Fruit fly (Drosophila melanogaster): ENCODE results near the gene CG13658.

dm6 chr3R:25285173-25285572 lies 2.1 kb upstream of the CG13658 start, which contains the start of gene CG31104:
- TF ChIP-seq CG16779 (tag; optimal IDR thresholded peaks at IDR 0.05), result no peak
- no peak for TF ChIP-seq Gug (GFP tag; IDR thresholded peaks at IDR 0.05)
- TF ChIP-seq CG6163 (GFP tag; IDR thresholded peaks at IDR 0.05), result no peak
- no peak for TF ChIP-seq eg (GFP tag; IDR thresholded peaks at IDR 0.05)
- no peak for TF ChIP-seq Met (GFP tag; optimal IDR thresholded peaks at IDR 0.05)
- TF ChIP-seq CG8119 (GFP tag; IDR thresholded peaks at IDR 0.05), result no peak
- TF ChIP-seq CG11902 (GFP tag; optimal IDR thresholded peaks at IDR 0.05), result no peak
- TF ChIP-seq Ets96B (tag; optimal IDR thresholded peaks at IDR 0.05), result no peak
- TF ChIP-seq OdsH (GFP tag; optimal IDR thresholded peaks at IDR 0.05), result no peak
- TF ChIP-seq achi (GFP tag; optimal IDR thresholded peaks at IDR 0.05), result no peak
- TF ChIP-seq CG10631 (GFP tag; optimal IDR thresholded peaks at IDR 0.05), result no peak
- no peak for TF ChIP-seq Lpt (GFP tag; optimal IDR thresholded peaks at IDR 0.05)
- TF ChIP-seq Eip75B (GFP tag; optimal IDR thresholded peaks at IDR 0.05), result no peak
- no peak for TF ChIP-seq CG31627 (GFP tag; optimal IDR thresholded peaks at IDR 0.05)

Measured in whole organism, prepupa.